Worm (Caenorhabditis elegans) whole organism, L1 larva: ENCODE results near the gene pdhk-2.

Experiments
- F16B12.6 ChIP-seq: fragments of 150-350 bp; optimal IDR thresholded peaks from 2 replicates; lab custom pipeline; 2014; ENCODE audit warnings: missing biosample characterization, missing genetic modification characterization
- Y116A8C.19 ChIP-seq: sonication (generic microtip); optimal IDR thresholded peaks from 2 replicates; lab custom pipeline; 2016; ENCODE audit warnings: missing compliant biosample characterization, missing genetic modification characterization, borderline replicate concordance
- blmp-1 ChIP-seq: fragments of 150-350 bp; optimal IDR thresholded peaks from 2 replicates; lab custom pipeline; 2014; ENCODE audit warnings: missing biosample characterization, missing genetic modification characterization
- ceh-8 ChIP-seq: fragments of 200-800 bp; sonication (Bioruptor generic); optimal IDR thresholded peaks from 2 replicates; lab custom pipeline; 2018; ENCODE audit warnings: mild to moderate bottlenecking, missing genetic modification characterization, moderate library complexity, missing compliant biosample characterization
- efl-1 ChIP-seq, 4 experiments: fragments of 150-350 bp; optimal IDR thresholded peaks in 3 of 4; peaks in 1 of 4; 1 replicate in 1 of 4; 2 replicates in 3 of 4; lab custom pipeline; 2014; ENCODE audit warnings: missing biosample characterization in 2 of 4, missing genetic modification characterization in 2 of 4, missing genetic modification reagents in 2 of 4
- elt-3 ChIP-seq, 6 experiments: fragments of 150-350 bp in 1 of 6; sonication (generic microtip); optimal IDR thresholded peaks; 2 replicates each; lab custom pipeline; 2017 to 2018; ENCODE audit warnings: missing biosample characterization in 6 of 6, missing genetic modification characterization in 6 of 6, inconsistent platforms in 1 of 6
- fkh-8 ChIP-seq: sonication (generic microtip); optimal IDR thresholded peaks from 2 replicates; lab custom pipeline; 2016; ENCODE audit warnings: mild to moderate bottlenecking, missing genetic modification characterization, missing compliant biosample characterization
- fos-1 ChIP-seq: fragments of 150-350 bp; optimal IDR thresholded peaks from 2 replicates; lab custom pipeline; 2014; ENCODE audit warnings: missing biosample characterization, missing genetic modification characterization
- hpl-2 ChIP-seq: fragments of 150-350 bp; optimal IDR thresholded peaks from 2 replicates; lab custom pipeline; 2014; ENCODE audit warnings: missing biosample characterization, missing genetic modification reagents, missing genetic modification characterization
- jun-1 ChIP-seq: fragments of 150-350 bp; optimal IDR thresholded peaks from 2 replicates; lab custom pipeline; 2014; ENCODE audit warnings: missing biosample characterization, missing genetic modification reagents, missing genetic modification characterization
- lin-14 ChIP-seq: fragments of 200-800 bp; sonication (Bioruptor generic); optimal IDR thresholded peaks from 2 replicates; lab custom pipeline; 2018; ENCODE audit warnings: mild to moderate bottlenecking, missing genetic modification characterization, moderate library complexity, missing compliant biosample characterization
- lin-15B ChIP-seq: fragments of 150-350 bp; sonication (generic microtip); optimal IDR thresholded peaks from 3 replicates; lab custom pipeline; 2014; ENCODE audit warnings: missing biosample characterization, missing genetic modification characterization
- lin-35 ChIP-seq, 2 experiments: fragments of 150-350 bp; optimal IDR thresholded peaks; 2 replicates each; lab custom pipeline; 2014; ENCODE audit warnings: missing biosample characterization in 2 of 2, missing genetic modification characterization in 2 of 2, missing genetic modification reagents in 2 of 2
- lin-39 ChIP-seq: fragments of 150-350 bp; optimal IDR thresholded peaks from 2 replicates; lab custom pipeline; 2014; ENCODE audit warnings: missing biosample characterization, missing genetic modification reagents, missing genetic modification characterization
- lir-3 ChIP-seq: sonication (generic microtip); optimal IDR thresholded peaks from 2 replicates; lab custom pipeline; 2016; ENCODE audit warnings: mild to moderate bottlenecking, missing genetic modification characterization, moderate library complexity, missing compliant biosample characterization; ENCODE audit not compliant: poor library complexity
- mdl-1 ChIP-seq, 2 experiments: fragments of 150-350 bp; optimal IDR thresholded peaks; 2 replicates each; lab custom pipeline; 2014 to 2017; ENCODE audit warnings: missing biosample characterization in 2 of 2, missing genetic modification characterization in 2 of 2, inconsistent platforms in 1 of 2
- nhr-11 ChIP-seq: fragments of 150-350 bp; optimal IDR thresholded peaks from 2 replicates; lab custom pipeline; 2014; ENCODE audit warnings: missing biosample characterization, missing genetic modification characterization
- nhr-28 ChIP-seq: fragments of 150-350 bp; optimal IDR thresholded peaks from 2 replicates; lab custom pipeline; 2014; ENCODE audit warnings: missing biosample characterization, missing genetic modification characterization
- nhr-71 ChIP-seq: sonication (generic microtip); optimal IDR thresholded peaks from 2 replicates; lab custom pipeline; 2016; ENCODE audit warnings: mild to moderate bottlenecking, missing genetic modification characterization, moderate library complexity, missing compliant biosample characterization
- nhr-77 ChIP-seq: fragments of 150-350 bp; optimal IDR thresholded peaks from 2 replicates; lab custom pipeline; 2014; ENCODE audit warnings: missing biosample characterization, missing genetic modification characterization
- nhr-90 ChIP-seq: sonication (generic microtip); optimal IDR thresholded peaks from 2 replicates; lab custom pipeline; 2016; ENCODE audit warnings: mild to moderate bottlenecking, missing genetic modification characterization, missing compliant biosample characterization; ENCODE audit not compliant: poor library complexity
- pag-3 ChIP-seq: sonication (generic microtip); optimal IDR thresholded peaks from 2 replicates; lab custom pipeline; 2017; ENCODE audit warnings: missing genetic modification characterization, mild to moderate bottlenecking, missing compliant biosample characterization, antibody characterized with exemption, borderline replicate concordance; ENCODE audit not compliant: insufficient read depth
- snu-23 ChIP-seq: sonication (generic microtip); optimal IDR thresholded peaks from 2 replicates; lab custom pipeline; 2016; ENCODE audit warnings: missing genetic modification characterization, missing compliant biosample characterization
- sup-37 ChIP-seq: fragments of 200-800 bp; sonication (Bioruptor generic); optimal IDR thresholded peaks from 2 replicates; lab custom pipeline; 2018; ENCODE audit warnings: mild to moderate bottlenecking, missing genetic modification characterization, missing compliant biosample characterization
- tlp-1 ChIP-seq: fragments of 150-350 bp; optimal IDR thresholded peaks from 2 replicates; lab custom pipeline; 2014; ENCODE audit warnings: missing biosample characterization, missing genetic modification characterization
- unc-86 ChIP-seq: sonication (generic microtip); optimal IDR thresholded peaks from 2 replicates; lab custom pipeline; 2016; ENCODE audit warnings: missing genetic modification characterization, missing compliant biosample characterization
- unc-98 ChIP-seq: fragments of 200-800 bp; sonication (Bioruptor generic); IDR thresholded peaks from 2 replicates; pipeline ENCODE4 v1.3.6; 2022; ENCODE audit warnings: missing genetic modification characterization, missing compliant biosample characterization
- zip-4 ChIP-seq: fragments of 200-800 bp; sonication (Bioruptor generic); optimal IDR thresholded peaks from 2 replicates; lab custom pipeline; 2018; ENCODE audit warnings: mild to moderate bottlenecking, missing genetic modification characterization, moderate library complexity, missing compliant biosample characterization
- ztf-11 ChIP-seq, 2 experiments: sonication (generic microtip); optimal IDR thresholded peaks; 2 replicates each; lab custom pipeline; 2016 to 2017; ENCODE audit warnings: missing genetic modification characterization in 2 of 2, missing biosample characterization in 1 of 2, missing compliant biosample characterization in 1 of 2
- ztf-4 ChIP-seq: fragments of 150-350 bp; optimal IDR thresholded peaks from 2 replicates; lab custom pipeline; 2014; ENCODE audit warnings: missing biosample characterization, missing genetic modification characterization

pdhk-2 gene

ce11 chrIII:8731973-8732372, 9.2 kb downstream of the pdhk-2 start:
- TF ChIP-seq snu-23 (GFP tag; lab: Kevin White, UChicago) (peak; percentile 30), mdl-1 (tag; optimal IDR thresholded peaks at IDR 0.05; lab: Kevin White, UChicago) (peak in 1 of 2 experiments; percentile 54), zip-4 (GFP tag; lab: Kevin White, UChicago) (no peak), sup-37 (GFP tag; lab: Kevin White, UChicago) (no peak), F16B12.6 (tag; lab: Kevin White, UChicago) (no peak), Y116A8C.19 (tag; lab: Kevin White, UChicago) (no peak), nhr-90 (tag; lab: Kevin White, UChicago) (peak; percentile 12), jun-1 (tag; lab: Kevin White, UChicago) (no peak), lin-35 (GFP tag; optimal IDR thresholded peaks at IDR 0.05; lab: Kevin White, UChicago) (peak in 1 of 2 experiments; percentile 40), elt-3 (tag; optimal IDR thresholded peaks at IDR 0.05; lab: Kevin White, UChicago) (peak in 1 of 6 experiments; percentile 54), lin-14 (GFP tag; lab: Kevin White, UChicago) (peak; percentile 50), nhr-71 (tag; lab: Kevin White, UChicago) (peak; percentile 45), blmp-1 (peak; percentile 36)

ce11 chrIII:8731310-8731709, 9.9 kb downstream of the pdhk-2 start, which contains the start of gene ZK370.4:
Gene ZK370.4, minus strand, starts transcription at chrIII:8731410.
- TF ChIP-seq jun-1 (tag; lab: Kevin White, UChicago), result no peak
- TF ChIP-seq efl-1 (optimal IDR thresholded peaks at IDR 0.05; lab: Kevin White, UChicago), result no peak
- TF ChIP-seq efl-1 (GFP tag; optimal IDR thresholded peaks at IDR 0.05 in 1 of 2; lab: Kevin White, UChicago), result peak in 1 of 2 experiments; percentile 57

ce11 chrIII:8726019-8726894, 15.0 kb downstream of the pdhk-2 start:
- no peak for TF ChIP-seq ztf-4 (tag; lab: Kevin White, UChicago)
- TF ChIP-seq efl-1 (optimal IDR thresholded peaks at IDR 0.05; lab: Kevin White, UChicago), result no peak
- peak in 1 of 2 experiments; percentile 64 for TF ChIP-seq efl-1 (GFP tag; optimal IDR thresholded peaks at IDR 0.05 in 1 of 2; lab: Kevin White, UChicago)

ce11 chrIII:8725224-8725623, 16.0 kb downstream of the pdhk-2 start:
- TF ChIP-seq nhr-28 (tag; lab: Kevin White, UChicago) (no peak), lin-39 (tag; lab: Kevin White, UChicago) (no peak), lir-3 (tag; lab: Kevin White, UChicago) (no peak), Y116A8C.19 (tag; lab: Kevin White, UChicago) (no peak), ceh-8 (GFP tag; lab: Kevin White, UChicago) (no peak), elt-3 (tag; optimal IDR thresholded peaks at IDR 0.05; lab: Kevin White, UChicago) (no peak), fkh-8 (tag; lab: Kevin White, UChicago) (no peak)

ce11 chrIII:8719769-8720252, 21.4 kb downstream of the pdhk-2 start, which contains the start of gene hipr-1:
Gene hipr-1, plus strand, starts transcription at chrIII:8720202.
- TF ChIP-seq efl-1 (optimal IDR thresholded peaks at IDR 0.05; lab: Kevin White, UChicago) (no peak), efl-1 (GFP tag; optimal IDR thresholded peaks at IDR 0.05 in 1 of 2; lab: Kevin White, UChicago) (peak in 1 of 2 experiments; percentile 88), unc-86 (tag; lab: Kevin White, UChicago) (no peak)

ce11 chrIII:8719105-8719504, 22.1 kb downstream of the pdhk-2 start:
- TF ChIP-seq Y116A8C.19 (tag; lab: Kevin White, UChicago) (no peak), nhr-28 (tag; lab: Kevin White, UChicago) (no peak), nhr-77 (no peak), ztf-11 (tag; optimal IDR thresholded peaks at IDR 0.05; lab: Kevin White, UChicago) (no peak), sup-37 (GFP tag; lab: Kevin White, UChicago) (no peak), nhr-11 (no peak), lin-15B (no peak), lin-39 (tag; lab: Kevin White, UChicago) (no peak), tlp-1 (tag; lab: Kevin White, UChicago) (no peak), pag-3 (tag; lab: Kevin White, UChicago) (no peak), nhr-71 (tag; lab: Kevin White, UChicago) (no peak), unc-98 (GFP tag; lab: Robert Waterston, UW) (no peak), fos-1 (tag; lab: Kevin White, UChicago) (no peak), hpl-2 (GFP tag; lab: Kevin White, UChicago) (no peak)
